Worm (Caenorhabditis elegans) whole organism, L3 larva: Measurements from ENCODE around the gene tmem-138.

ENCODE experiments used
- R02D3.7 ChIP-seq: fragments of 150-350 bp; optimal IDR thresholded peaks from 2 replicates; lab custom pipeline; 2014; ENCODE audit warnings: missing biosample characterization, missing genetic modification characterization
- ZK546.5 ChIP-seq: sonication (generic microtip); optimal IDR thresholded peaks from 2 replicates; lab custom pipeline; 2017; ENCODE audit warnings: missing biosample characterization, missing genetic modification characterization
- aly-2 ChIP-seq: fragments of 150-350 bp; optimal IDR thresholded peaks from 2 replicates; lab custom pipeline; 2014; ENCODE audit warnings: missing biosample characterization, missing genetic modification characterization
- ama-1 ChIP-seq: fragments of 150-350 bp; optimal IDR thresholded peaks from 2 replicates; lab custom pipeline; 2018
- ceh-16 ChIP-seq: sonication (generic microtip); optimal IDR thresholded peaks from 2 replicates; lab custom pipeline; 2017; ENCODE audit warnings: missing biosample characterization, missing genetic modification characterization
- ceh-28 ChIP-seq: fragments of 150-350 bp; optimal IDR thresholded peaks from 2 replicates; lab custom pipeline; 2014; ENCODE audit warnings: missing biosample characterization, missing genetic modification reagents, missing genetic modification characterization
- ceh-82 ChIP-seq: fragments of 150-350 bp; optimal IDR thresholded peaks from 2 replicates; lab custom pipeline; 2014; ENCODE audit warnings: missing biosample characterization, missing genetic modification characterization
- ceh-9 ChIP-seq: sonication (generic microtip); optimal IDR thresholded peaks from 2 replicates; lab custom pipeline; 2018; ENCODE audit warnings: missing biosample characterization, missing genetic modification characterization
- daf-12 ChIP-seq: fragments of 150-350 bp; optimal IDR thresholded peaks from 2 replicates; lab custom pipeline; 2014; ENCODE audit warnings: missing biosample characterization, missing genetic modification reagents, missing genetic modification characterization
- egl-27 ChIP-seq: sonication (generic microtip); optimal IDR thresholded peaks from 4 replicates; lab custom pipeline; 2017; ENCODE audit warnings: missing biosample characterization, missing genetic modification reagents, missing genetic modification characterization
- egl-5 ChIP-seq: fragments of 150-350 bp; optimal IDR thresholded peaks from 2 replicates; lab custom pipeline; 2017; ENCODE audit warnings: missing biosample characterization, missing genetic modification reagents, missing genetic modification characterization, inconsistent platforms
- elt-1 ChIP-seq: fragments of 150-350 bp; optimal IDR thresholded peaks from 2 replicates; lab custom pipeline; 2014; ENCODE audit warnings: missing biosample characterization, missing genetic modification characterization
- elt-2 ChIP-seq: sonication (generic microtip); optimal IDR thresholded peaks from 2 replicates; lab custom pipeline; 2016; ENCODE audit warnings: missing genetic modification reagents, mild to moderate bottlenecking, missing genetic modification characterization, missing compliant biosample characterization
- elt-3 ChIP-seq, 3 experiments: fragments of 150-350 bp in 1 of 3; sonication (generic microtip) in 2 of 3; optimal IDR thresholded peaks; 2 replicates in 2 of 3; 4 replicates in 1 of 3; lab custom pipeline; 2014 to 2017; ENCODE audit warnings: missing biosample characterization in 3 of 3, missing genetic modification characterization in 3 of 3
- fkh-10 ChIP-seq: sonication (generic microtip); optimal IDR thresholded peaks from 2 replicates; lab custom pipeline; 2017; ENCODE audit warnings: missing biosample characterization, missing genetic modification reagents, missing genetic modification characterization
- fos-1 ChIP-seq: fragments of 150-350 bp; optimal IDR thresholded peaks from 2 replicates; lab custom pipeline; 2014; ENCODE audit warnings: missing biosample characterization, missing genetic modification characterization
- hmg-11 ChIP-seq: sonication (generic microtip); optimal IDR thresholded peaks from 2 replicates; lab custom pipeline; 2016; ENCODE audit warnings: missing genetic modification characterization, missing compliant biosample characterization
- lin-15B ChIP-seq: fragments of 150-350 bp; optimal IDR thresholded peaks from 2 replicates; lab custom pipeline; 2014; ENCODE audit warnings: missing biosample characterization, missing genetic modification characterization
- lin-39 ChIP-seq: fragments of 150-350 bp; optimal IDR thresholded peaks from 2 replicates; lab custom pipeline; 2018; ENCODE audit warnings: missing biosample characterization, missing genetic modification reagents, missing genetic modification characterization
- lsy-12 ChIP-seq: sonication (generic microtip); optimal IDR thresholded peaks from 2 replicates; lab custom pipeline; 2016; ENCODE audit warnings: mild to moderate bottlenecking, missing genetic modification characterization, missing compliant biosample characterization
- nfya-1 ChIP-seq: sonication (generic microtip); optimal IDR thresholded peaks from 2 replicates; lab custom pipeline; 2017; ENCODE audit warnings: missing genetic modification characterization, mild to moderate bottlenecking, missing compliant biosample characterization, antibody characterized with exemption, moderate library complexity; ENCODE audit not compliant: insufficient read depth
- nhr-11 ChIP-seq: fragments of 150-350 bp; optimal IDR thresholded peaks from 2 replicates; lab custom pipeline; 2014; ENCODE audit warnings: missing biosample characterization, missing genetic modification characterization
- nhr-12 ChIP-seq: fragments of 150-350 bp; optimal IDR thresholded peaks from 2 replicates; lab custom pipeline; 2014; ENCODE audit warnings: missing biosample characterization, missing genetic modification characterization
- nhr-23 ChIP-seq: fragments of 150-350 bp; optimal IDR thresholded peaks from 2 replicates; lab custom pipeline; 2014; ENCODE audit warnings: missing biosample characterization, missing genetic modification reagents, missing genetic modification characterization
- nhr-237 ChIP-seq: fragments of 150-350 bp; optimal IDR thresholded peaks from 2 replicates; lab custom pipeline; 2014; ENCODE audit warnings: missing biosample characterization, missing genetic modification characterization
- nhr-25 ChIP-seq: sonication (generic microtip); optimal IDR thresholded peaks from 2 replicates; lab custom pipeline; 2017; ENCODE audit warnings: missing biosample characterization, missing genetic modification characterization
- nhr-28 ChIP-seq: fragments of 150-350 bp; optimal IDR thresholded peaks from 2 replicates; lab custom pipeline; 2014; ENCODE audit warnings: missing biosample characterization, missing genetic modification characterization
- nhr-43 ChIP-seq: sonication (generic microtip); optimal IDR thresholded peaks from 2 replicates; lab custom pipeline; 2016; ENCODE audit warnings: mild to moderate bottlenecking, missing genetic modification characterization, missing compliant biosample characterization; ENCODE audit not compliant: poor library complexity, severe bottlenecking
- nhr-67 ChIP-seq: fragments of 150-350 bp; optimal IDR thresholded peaks from 2 replicates; lab custom pipeline; 2014; ENCODE audit warnings: missing biosample characterization, missing genetic modification characterization
- nhr-77 ChIP-seq: fragments of 150-350 bp; optimal IDR thresholded peaks from 2 replicates; lab custom pipeline; 2014; ENCODE audit warnings: missing biosample characterization, missing genetic modification characterization
- pha-4 ChIP-seq: fragments of 150-350 bp; optimal IDR thresholded peaks from 2 replicates; lab custom pipeline; 2014; ENCODE audit warnings: missing biosample characterization, missing genetic modification reagents, missing genetic modification characterization
- pqm-1 ChIP-seq: fragments of 150-350 bp; optimal IDR thresholded peaks from 2 replicates; lab custom pipeline; 2017; ENCODE audit warnings: missing biosample characterization, missing genetic modification characterization, inconsistent platforms
- sea-2 ChIP-seq: fragments of 150-350 bp; sonication (generic microtip); optimal IDR thresholded peaks from 4 replicates; lab custom pipeline; 2014; ENCODE audit warnings: missing biosample characterization, missing genetic modification reagents, missing genetic modification characterization
- skn-1 ChIP-seq: fragments of 150-350 bp; optimal IDR thresholded peaks from 2 replicates; lab custom pipeline; 2014; ENCODE audit warnings: missing biosample characterization, missing genetic modification characterization
- snpc-4 ChIP-seq: fragments of 150-350 bp; optimal IDR thresholded peaks from 2 replicates; lab custom pipeline; 2014; ENCODE audit warnings: missing biosample characterization, missing genetic modification characterization
- tbx-2 ChIP-seq: sonication (generic microtip); optimal IDR thresholded peaks from 2 replicates; lab custom pipeline; 2016; ENCODE audit warnings: mild to moderate bottlenecking, missing genetic modification characterization, missing compliant biosample characterization
- unc-39 ChIP-seq: sonication (generic microtip); optimal IDR thresholded peaks from 4 replicates; lab custom pipeline; 2017; ENCODE audit warnings: missing biosample characterization, missing genetic modification characterization
- unc-62 ChIP-seq: fragments of 150-350 bp; sonication (generic microtip); optimal IDR thresholded peaks from 4 replicates; lab custom pipeline; 2014; ENCODE audit warnings: missing biosample characterization, missing genetic modification reagents, missing genetic modification characterization
- zag-1 ChIP-seq: fragments of 150-350 bp; optimal IDR thresholded peaks from 2 replicates; lab custom pipeline; 2014; ENCODE audit warnings: missing biosample characterization, missing genetic modification characterization
- ztf-11 ChIP-seq: fragments of 150-350 bp; optimal IDR thresholded peaks from 2 replicates; lab custom pipeline; 2014; ENCODE audit warnings: missing biosample characterization, missing genetic modification characterization
- ztf-4 ChIP-seq: fragments of 150-350 bp; optimal IDR thresholded peaks from 2 replicates; lab custom pipeline; 2014; ENCODE audit warnings: missing biosample characterization, missing genetic modification characterization

The tmem-138 gene

DNA sequence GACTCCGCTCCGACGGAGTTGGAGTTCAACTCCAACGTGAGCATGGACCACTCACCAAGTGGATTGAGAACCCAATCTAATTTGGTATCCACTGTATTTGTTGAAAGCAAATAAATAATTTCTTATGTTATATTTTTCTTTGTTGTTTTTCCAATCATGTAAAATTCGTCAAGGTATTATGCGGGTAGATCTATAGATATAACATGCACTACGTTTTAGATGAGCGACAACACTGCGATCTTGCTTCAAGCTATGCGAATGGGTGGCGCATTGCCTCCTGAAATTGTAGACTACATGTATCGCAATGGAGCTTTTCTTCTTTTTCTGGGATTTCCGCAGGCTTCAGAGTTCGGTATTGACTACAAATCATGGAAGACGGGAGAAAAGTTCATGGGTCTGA lies 12.6 kb upstream of the tmem-138 start, which contains the start of gene F10B5.2:
F10B5.2 (plus strand) TSS at position 220 of the 400 bp plus-strand sequence.
- TF ChIP-seq unc-62 (GFP tag; lab: Kevin White, UChicago) (no peak), R02D3.7 (tag; lab: Kevin White, UChicago) (no peak), zag-1 (no peak), nhr-11 (tag; lab: Kevin White, UChicago) (no peak), ceh-16 (no peak), fkh-10 (GFP tag; lab: Kevin White, UChicago) (no peak), ceh-28 (tag; lab: Kevin White, UChicago) (no peak), elt-2 (no peak), elt-3 (tag; optimal IDR thresholded peaks at IDR 0.05; lab: Kevin White, UChicago) (no peak), tbx-2 (tag; lab: Kevin White, UChicago) (no peak), nfya-1 (tag; lab: Kevin White, UChicago) (no peak), nhr-67 (tag; lab: Kevin White, UChicago) (no peak), pqm-1 (tag; lab: Kevin White, UChicago) (no peak), skn-1 (tag; lab: Kevin White, UChicago) (no peak)

DNA sequence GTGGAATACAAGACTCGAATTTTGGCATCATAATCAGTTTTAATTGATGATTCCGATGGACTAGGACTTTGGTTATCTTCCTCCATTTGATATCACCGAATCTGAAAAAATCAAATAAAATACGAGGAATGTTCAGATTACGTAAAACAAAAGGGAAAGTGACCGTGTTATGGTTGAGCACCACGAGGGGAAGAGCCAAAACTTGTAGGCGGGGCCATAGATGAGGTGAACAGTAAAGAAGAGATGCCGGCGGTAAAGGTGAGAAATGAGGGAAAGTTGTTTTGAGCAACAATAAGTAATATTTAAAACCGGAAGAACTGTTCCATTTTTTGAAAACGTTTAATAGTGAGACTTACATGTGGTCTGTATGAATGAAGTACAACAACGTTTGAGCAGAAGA lies 7.2 kb upstream of the tmem-138 start, which contains the start of gene F10B5.3:
F10B5.3 (minus strand) TSS at position 101 of the 400 bp plus-strand sequence.
- TF ChIP-seq snpc-4 (no peak), ceh-28 (tag; lab: Kevin White, UChicago) (no peak), ZK546.5 (tag; lab: Kevin White, UChicago) (no peak), ceh-82 (tag; lab: Kevin White, UChicago) (no peak), lin-15B (tag; lab: Kevin White, UChicago) (no peak), egl-5 (tag; lab: Kevin White, UChicago) (no peak), lin-39 (no peak), daf-12 (tag; lab: Kevin White, UChicago) (no peak), elt-1 (tag; lab: Kevin White, UChicago) (no peak), nhr-25 (tag; lab: Kevin White, UChicago) (no peak), skn-1 (tag; lab: Kevin White, UChicago) (no peak), nhr-77 (tag; lab: Kevin White, UChicago) (no peak), nhr-12 (tag; lab: Kevin White, UChicago) (no peak), hmg-11 (tag; lab: Kevin White, UChicago) (no peak), lsy-12 (tag; lab: Kevin White, UChicago) (no peak), ztf-4 (no peak), ztf-11 (no peak), elt-2 (no peak), nfya-1 (tag; lab: Kevin White, UChicago) (no peak)
- TF ChIP-seq, all 47 proteins: peak for 0

- TF ChIP-seq nhr-43 (tag; lab: Kevin White, UChicago) = no peak
- no peak for TF ChIP-seq aly-2 (tag; lab: Kevin White, UChicago)
- no peak for TF ChIP-seq nhr-67 (tag; lab: Kevin White, UChicago)
- no peak for TF ChIP-seq fos-1 (tag; lab: Kevin White, UChicago)
- TF ChIP-seq tbx-2 (tag; lab: Kevin White, UChicago) = no peak
- TF ChIP-seq fkh-10 (GFP tag; lab: Kevin White, UChicago) = peak; percentile 37
- TF ChIP-seq pha-4 (tag; lab: Kevin White, UChicago) = peak; percentile 60
- TF ChIP-seq ceh-28 (tag; lab: Kevin White, UChicago) = no peak
- no peak for TF ChIP-seq lin-15B (tag; lab: Kevin White, UChicago)
- no peak for TF ChIP-seq zag-1
- TF ChIP-seq nhr-23 = no peak
- no peak for TF ChIP-seq ama-1 (lab: Kevin White, UChicago)
Measured at ce11 chrII:8152711-8153325, 4.3 kb upstream of the tmem-138 start.

ce11 chrII:8157991-8158390 lies 868 bp downstream of the tmem-138 start, which contains the start of gene pch-2:
TSS of gene pch-2 (plus strand) at chrII:8158349.
- TF ChIP-seq unc-39 (tag; lab: Kevin White, UChicago) = no peak
- peak; percentile 53 for TF ChIP-seq snpc-4
- no peak for TF ChIP-seq ceh-9
- no peak for TF ChIP-seq elt-1 (tag; lab: Kevin White, UChicago)
- TF ChIP-seq lin-39 = peak; percentile 13
- peak; percentile 33 for TF ChIP-seq nhr-43 (tag; lab: Kevin White, UChicago)
- no peak for TF ChIP-seq nhr-12 (tag; lab: Kevin White, UChicago)
- TF ChIP-seq elt-3 (tag; optimal IDR thresholded peaks at IDR 0.05; lab: Kevin White, UChicago) = no peak
- TF ChIP-seq nhr-25 (tag; lab: Kevin White, UChicago) = peak; percentile 53
- peak; percentile 11 for TF ChIP-seq elt-2
- peak; percentile 70 for TF ChIP-seq lin-15B (tag; lab: Kevin White, UChicago)
- TF ChIP-seq nhr-28 (tag; lab: Kevin White, UChicago) = no peak
- no peak for TF ChIP-seq nhr-237 (tag; lab: Kevin White, UChicago)
- TF ChIP-seq nhr-67 (tag; lab: Kevin White, UChicago) = no peak
- TF ChIP-seq skn-1 (tag; lab: Kevin White, UChicago) = no peak
- TF ChIP-seq nfya-1 (tag; lab: Kevin White, UChicago) = peak; percentile 71
- TF ChIP-seq ZK546.5 (tag; lab: Kevin White, UChicago) = no peak
- TF ChIP-seq pha-4 (tag; lab: Kevin White, UChicago) = peak; percentile 59
- no peak for TF ChIP-seq daf-12 (tag; lab: Kevin White, UChicago)
- no peak for TF ChIP-seq tbx-2 (tag; lab: Kevin White, UChicago)
- no peak for TF ChIP-seq egl-27 (tag; lab: Kevin White, UChicago)
- TF ChIP-seq sea-2 (GFP tag; lab: Kevin White, UChicago) = no peak
- no peak for TF ChIP-seq ceh-82 (tag; lab: Kevin White, UChicago)
